Worm (Caenorhabditis elegans) whole organism, L1 larva: ENCODE data around the gene agr-1.

Experiments used
- Y116A8C.19 ChIP-seq: sonication (generic microtip); optimal IDR thresholded peaks from 2 replicates; lab custom pipeline; 2016; ENCODE audit warnings: missing compliant biosample characterization, missing genetic modification characterization, borderline replicate concordance
- alr-1 ChIP-seq: fragments of 200-800 bp; sonication (Bioruptor generic); optimal IDR thresholded peaks from 2 replicates; lab custom pipeline; 2018; ENCODE audit warnings: borderline replicate concordance, mild to moderate bottlenecking, missing genetic modification characterization, missing compliant biosample characterization
- aly-2 ChIP-seq: fragments of 150-350 bp; optimal IDR thresholded peaks from 2 replicates; lab custom pipeline; 2014; ENCODE audit warnings: missing biosample characterization, missing genetic modification characterization
- blmp-1 ChIP-seq: fragments of 150-350 bp; optimal IDR thresholded peaks from 2 replicates; lab custom pipeline; 2014; ENCODE audit warnings: missing biosample characterization, missing genetic modification characterization
- ceh-63 ChIP-seq: fragments of 200-800 bp; sonication (Bioruptor generic); optimal IDR thresholded peaks from 2 replicates; lab custom pipeline; 2018; ENCODE audit warnings: mild to moderate bottlenecking, missing genetic modification characterization, missing compliant biosample characterization
- ceh-82 ChIP-seq, 3 experiments: fragments of 150-350 bp in 1 of 3; sonication (generic microtip) in 2 of 3; optimal IDR thresholded peaks; 2 replicates each; lab custom pipeline; 2014 to 2017; ENCODE audit warnings: missing biosample characterization in 3 of 3, missing genetic modification characterization in 3 of 3
- ceh-88 ChIP-seq: fragments of 200-800 bp; sonication (Bioruptor generic); IDR thresholded peaks from 2 replicates; pipeline ENCODE4 v1.3.6; 2022; ENCODE audit warnings: missing genetic modification characterization, missing compliant biosample characterization
- ceh-90 ChIP-seq: sonication (generic microtip); optimal IDR thresholded peaks from 2 replicates; lab custom pipeline; 2016; ENCODE audit warnings: missing genetic modification characterization, missing compliant biosample characterization
- ces-1 ChIP-seq: fragments of 150-350 bp; optimal IDR thresholded peaks from 2 replicates; lab custom pipeline; 2014; ENCODE audit warnings: missing biosample characterization, missing genetic modification reagents, missing genetic modification characterization
- dpl-1 ChIP-seq, 3 experiments: fragments of 150-350 bp in 2 of 3; sonication (generic microtip) in 1 of 3; optimal IDR thresholded peaks; 2 replicates each; lab custom pipeline; 2014 to 2017; ENCODE audit warnings: missing biosample characterization in 3 of 3, missing genetic modification characterization in 3 of 3, missing genetic modification reagents in 3 of 3
- dsc-1 ChIP-seq: sonication (generic microtip); optimal IDR thresholded peaks from 2 replicates; lab custom pipeline; 2016; ENCODE audit warnings: mild to moderate bottlenecking, missing genetic modification characterization, missing compliant biosample characterization
- efl-1 ChIP-seq, 4 experiments: fragments of 150-350 bp; optimal IDR thresholded peaks in 3 of 4; peaks in 1 of 4; 1 replicate in 1 of 4; 2 replicates in 3 of 4; lab custom pipeline; 2014; ENCODE audit warnings: missing biosample characterization in 2 of 4, missing genetic modification characterization in 2 of 4, missing genetic modification reagents in 2 of 4
- elt-2 ChIP-seq: sonication (generic microtip); optimal IDR thresholded peaks from 2 replicates; lab custom pipeline; 2016; ENCODE audit warnings: missing genetic modification characterization, mild to moderate bottlenecking, inconsistent platforms, missing compliant biosample characterization, missing genetic modification reagents
- elt-3 ChIP-seq, 6 experiments: fragments of 150-350 bp in 1 of 6; sonication (generic microtip); optimal IDR thresholded peaks; 2 replicates each; lab custom pipeline; 2017 to 2018; ENCODE audit warnings: missing biosample characterization in 6 of 6, missing genetic modification characterization in 6 of 6, inconsistent platforms in 1 of 6
- fos-1 ChIP-seq: fragments of 150-350 bp; optimal IDR thresholded peaks from 2 replicates; lab custom pipeline; 2014; ENCODE audit warnings: missing biosample characterization, missing genetic modification characterization
- grh-1 ChIP-seq: fragments of 200-800 bp; sonication (Bioruptor generic); IDR thresholded peaks from 2 replicates; pipeline ENCODE4 v1.3.6; 2022; ENCODE audit warnings: missing genetic modification reagents, missing genetic modification characterization, missing compliant biosample characterization
- hlh-17 ChIP-seq: fragments of 200-800 bp; sonication (Bioruptor generic); optimal IDR thresholded peaks from 2 replicates; lab custom pipeline; 2018; ENCODE audit warnings: missing genetic modification characterization, mild to moderate bottlenecking, missing compliant biosample characterization, moderate library complexity, borderline replicate concordance
- hpl-2 ChIP-seq: fragments of 150-350 bp; optimal IDR thresholded peaks from 2 replicates; lab custom pipeline; 2014; ENCODE audit warnings: missing biosample characterization, missing genetic modification reagents, missing genetic modification characterization
- isw-1 ChIP-seq: fragments of 200-800 bp; sonication (Bioruptor generic); IDR thresholded peaks from 2 replicates; pipeline ENCODE4 v1.3.6; 2022; ENCODE audit warnings: missing genetic modification characterization, missing compliant biosample characterization
- lin-15B ChIP-seq: fragments of 150-350 bp; sonication (generic microtip); optimal IDR thresholded peaks from 3 replicates; lab custom pipeline; 2014; ENCODE audit warnings: missing biosample characterization, missing genetic modification characterization
- lir-3 ChIP-seq: sonication (generic microtip); optimal IDR thresholded peaks from 2 replicates; lab custom pipeline; 2016; ENCODE audit warnings: mild to moderate bottlenecking, missing genetic modification characterization, moderate library complexity, missing compliant biosample characterization; ENCODE audit not compliant: poor library complexity
- mdl-1 ChIP-seq, 2 experiments: fragments of 150-350 bp; optimal IDR thresholded peaks; 2 replicates each; lab custom pipeline; 2014 to 2017; ENCODE audit warnings: missing biosample characterization in 2 of 2, missing genetic modification characterization in 2 of 2, inconsistent platforms in 1 of 2
- nhr-19 ChIP-seq: fragments of 200-800 bp; sonication (Bioruptor generic); conservative IDR thresholded peaks from 2 replicates; pipeline ENCODE4 v1.3.6; 2022; ENCODE audit warnings: missing genetic modification characterization, missing compliant biosample characterization
- nhr-71 ChIP-seq: sonication (generic microtip); optimal IDR thresholded peaks from 2 replicates; lab custom pipeline; 2016; ENCODE audit warnings: mild to moderate bottlenecking, missing genetic modification characterization, moderate library complexity, missing compliant biosample characterization
- nhr-77 ChIP-seq: fragments of 150-350 bp; optimal IDR thresholded peaks from 2 replicates; lab custom pipeline; 2014; ENCODE audit warnings: missing biosample characterization, missing genetic modification characterization
- nhr-84 ChIP-seq: sonication (generic microtip); optimal IDR thresholded peaks from 2 replicates; lab custom pipeline; 2017; ENCODE audit warnings: missing biosample characterization, missing genetic modification characterization
- nhr-85 ChIP-seq: sonication (generic microtip); peaks from one replicate; lab custom pipeline; 2016; ENCODE audit warnings: missing genetic modification characterization, inconsistent platforms, missing compliant biosample characterization
- nhr-90 ChIP-seq: sonication (generic microtip); optimal IDR thresholded peaks from 2 replicates; lab custom pipeline; 2016; ENCODE audit warnings: mild to moderate bottlenecking, missing genetic modification characterization, missing compliant biosample characterization; ENCODE audit not compliant: poor library complexity
- pax-3 ChIP-seq: fragments of 200-800 bp; sonication (Bioruptor generic); optimal IDR thresholded peaks from 2 replicates; lab custom pipeline; 2018; ENCODE audit warnings: mild to moderate bottlenecking, missing genetic modification characterization, moderate library complexity, missing compliant biosample characterization
- pqm-1 ChIP-seq: sonication (generic microtip); optimal IDR thresholded peaks from 3 replicates; lab custom pipeline; 2017; ENCODE audit warnings: missing biosample characterization, missing genetic modification characterization
- skn-1 ChIP-seq: fragments of 150-350 bp; optimal IDR thresholded peaks from 2 replicates; lab custom pipeline; 2014; ENCODE audit warnings: missing biosample characterization, missing genetic modification characterization
- snpc-4 ChIP-seq: fragments of 150-350 bp; optimal IDR thresholded peaks from 2 replicates; lab custom pipeline; 2014; ENCODE audit warnings: missing biosample characterization, missing genetic modification characterization
- snu-23 ChIP-seq: sonication (generic microtip); optimal IDR thresholded peaks from 2 replicates; lab custom pipeline; 2016; ENCODE audit warnings: missing genetic modification characterization, missing compliant biosample characterization
- sptf-1 ChIP-seq: fragments of 150-350 bp; optimal IDR thresholded peaks from 2 replicates; lab custom pipeline; 2014; ENCODE audit warnings: missing biosample characterization, missing genetic modification characterization
- tbx-2 ChIP-seq: sonication (generic microtip); optimal IDR thresholded peaks from 2 replicates; lab custom pipeline; 2016; ENCODE audit warnings: missing genetic modification characterization, missing compliant biosample characterization
- unc-62 ChIP-seq: fragments of 150-350 bp; optimal IDR thresholded peaks from 2 replicates; lab custom pipeline; 2014; ENCODE audit warnings: missing biosample characterization, missing genetic modification reagents, missing genetic modification characterization
- unc-98 ChIP-seq: fragments of 200-800 bp; sonication (Bioruptor generic); IDR thresholded peaks from 2 replicates; pipeline ENCODE4 v1.3.6; 2022; ENCODE audit warnings: missing genetic modification characterization, missing compliant biosample characterization
- vab-15 ChIP-seq: sonication (generic microtip); optimal IDR thresholded peaks from 2 replicates; lab custom pipeline; 2017; ENCODE audit warnings: missing genotype, mild to moderate bottlenecking, missing genetic modification characterization, missing compliant biosample characterization
- zag-1 ChIP-seq: fragments of 150-350 bp; optimal IDR thresholded peaks from 2 replicates; lab custom pipeline; 2014; ENCODE audit warnings: missing biosample characterization, missing genetic modification characterization
- zip-4 ChIP-seq: fragments of 200-800 bp; sonication (Bioruptor generic); optimal IDR thresholded peaks from 2 replicates; lab custom pipeline; 2018; ENCODE audit warnings: mild to moderate bottlenecking, missing genetic modification characterization, moderate library complexity, missing compliant biosample characterization
- ztf-11 ChIP-seq, 2 experiments: sonication (generic microtip); optimal IDR thresholded peaks; 2 replicates each; lab custom pipeline; 2016 to 2017; ENCODE audit warnings: missing genetic modification characterization in 2 of 2, missing biosample characterization in 1 of 2, missing compliant biosample characterization in 1 of 2
- ztf-4 ChIP-seq: fragments of 150-350 bp; optimal IDR thresholded peaks from 2 replicates; lab custom pipeline; 2014; ENCODE audit warnings: missing biosample characterization, missing genetic modification characterization

Gene agr-1

ce11 chrII:6741428-6741827, 33.5 kb downstream of the agr-1 start, which contains the start of gene exos-8 (continued):
- TF ChIP-seq pax-3 (tag; lab: Kevin White, UChicago) (peak; percentile 35), elt-2 (tag; lab: Kevin White, UChicago) (no peak), nhr-85 (tag; lab: Kevin White, UChicago) (peak; percentile 59), mdl-1 (tag; optimal IDR thresholded peaks at IDR 0.05; lab: Kevin White, UChicago) (no peak), ceh-82 (tag; optimal IDR thresholded peaks at IDR 0.05; lab: Kevin White, UChicago) (peak in 2 of 3 experiments; percentile 33 to 71), nhr-77 (tag; lab: Kevin White, UChicago) (peak; percentile 63), lir-3 (peak; percentile 75), lin-15B (tag; lab: Kevin White, UChicago) (peak; percentile 81), pqm-1 (tag; lab: Kevin White, UChicago) (no peak), ztf-11 (tag; optimal IDR thresholded peaks at IDR 0.05; lab: Kevin White, UChicago) (peak in 1 of 2 experiments; percentile 17), dpl-1 (GFP tag; optimal IDR thresholded peaks at IDR 0.05; lab: Kevin White, UChicago) (peak; percentile 46 to 71 (median 56)), blmp-1 (peak; percentile 55), tbx-2 (peak; percentile 56), hpl-2 (GFP tag; lab: Kevin White, UChicago) (peak; percentile 9), skn-1 (peak; percentile 6), isw-1 (GFP tag; lab: Robert Waterston, UW) (no peak; the same call in 1 of the 2 replicates)
- TF ChIP-seq, all 84 proteins: peak for 36

ce11 chrII:6736604-6737003, 38.4 kb downstream of the agr-1 start, which contains the start of gene T14B4.1:
Gene T14B4.1 (plus strand): TSS chrII:6736904.
- no peak for TF ChIP-seq blmp-1
- no peak for TF ChIP-seq alr-1
- no peak for TF ChIP-seq nhr-90 (tag; lab: Kevin White, UChicago)
- TF ChIP-seq isw-1 (GFP tag; lab: Robert Waterston, UW) = no peak
- no peak for TF ChIP-seq unc-62 (GFP tag; lab: Kevin White, UChicago)
- TF ChIP-seq nhr-84 (tag; lab: Kevin White, UChicago) = no peak
- TF ChIP-seq snpc-4 (tag; lab: Kevin White, UChicago) = no peak
- no peak for TF ChIP-seq tbx-2
- TF ChIP-seq nhr-77 (tag; lab: Kevin White, UChicago) = no peak
- TF ChIP-seq sptf-1 (tag; lab: Kevin White, UChicago) = no peak
- no peak for TF ChIP-seq vab-15
- no peak for TF ChIP-seq nhr-19 (GFP tag; lab: Robert Waterston, UW)
- no peak for TF ChIP-seq ces-1 (GFP tag; lab: Kevin White, UChicago)
- TF ChIP-seq ceh-63 (GFP tag; lab: Kevin White, UChicago) = no peak
- no peak for TF ChIP-seq dsc-1 (tag; lab: Kevin White, UChicago)
- no peak for TF ChIP-seq hlh-17 (GFP tag; lab: Kevin White, UChicago)
- TF ChIP-seq snu-23 (GFP tag; lab: Kevin White, UChicago) = no peak
- no peak for TF ChIP-seq grh-1 (GFP tag; lab: Robert Waterston, UW)

ce11 chrII:6736066-6736465, 38.9 kb downstream of the agr-1 start, which contains the start of gene mrps-18.C:
Gene mrps-18.C (plus strand): TSS chrII:6736203.
- TF ChIP-seq tbx-2 (no peak), nhr-84 (tag; lab: Kevin White, UChicago) (no peak), efl-1 (optimal IDR thresholded peaks at IDR 0.05; lab: Kevin White, UChicago) (no peak), efl-1 (GFP tag; optimal IDR thresholded peaks at IDR 0.05 in 1 of 2; lab: Kevin White, UChicago) (no peak), unc-62 (GFP tag; lab: Kevin White, UChicago) (no peak), unc-98 (GFP tag; lab: Robert Waterston, UW) (no peak), fos-1 (tag; lab: Kevin White, UChicago) (no peak), zip-4 (GFP tag; lab: Kevin White, UChicago) (no peak), ztf-4 (tag; lab: Kevin White, UChicago) (no peak), nhr-71 (tag; lab: Kevin White, UChicago) (no peak), mdl-1 (tag; optimal IDR thresholded peaks at IDR 0.05; lab: Kevin White, UChicago) (no peak), Y116A8C.19 (tag; lab: Kevin White, UChicago) (no peak), elt-3 (tag; optimal IDR thresholded peaks at IDR 0.05; lab: Kevin White, UChicago) (no peak), ceh-88 (no peak), zag-1 (tag; lab: Kevin White, UChicago) (no peak), aly-2 (tag; lab: Kevin White, UChicago) (no peak), ceh-90 (tag; lab: Kevin White, UChicago) (no peak)
- TF ChIP-seq, all 84 proteins: peak for 0
